Worm (Caenorhabditis elegans): ENCODE data around the gene pccb-1.

The pccb-1 gene

ce11 chrX:3117204-3117603 lies 27.9 kb downstream of the pccb-1 start:
- TF ChIP-seq crh-2 (tag; optimal IDR thresholded peaks at IDR 0.05) (peak; percentile 62), mdl-1 (tag; optimal IDR thresholded peaks at IDR 0.05) (no peak), alr-1 (tag; optimal IDR thresholded peaks at IDR 0.05) (no peak), blmp-1 (tag; optimal IDR thresholded peaks at IDR 0.05; ENCODE audit: insufficient read depth) (peak; percentile 58), unc-55 (GFP tag; optimal IDR thresholded peaks at IDR 0.05) (no peak), C34F6.9 (tag; optimal IDR thresholded peaks at IDR 0.05) (no peak), egl-27 (tag; optimal IDR thresholded peaks at IDR 0.05) (no peak), gmeb-1 (tag; optimal IDR thresholded peaks at IDR 0.05) (peak; percentile 33), nhr-23 (tag; optimal IDR thresholded peaks at IDR 0.05) (no peak), nhr-21 (tag; optimal IDR thresholded peaks at IDR 0.05) (peak; percentile 49), sma-9 (GFP tag; optimal IDR thresholded peaks at IDR 0.05) (peak; percentile 27), sma-9 (tag; optimal IDR thresholded peaks at IDR 0.05) (no peak), nhr-237 (tag; optimal IDR thresholded peaks at IDR 0.05) (no peak), sma-3 (GFP tag; optimal IDR thresholded peaks at IDR 0.05) (peak; percentile 65), fos-1 (tag; optimal IDR thresholded peaks at IDR 0.05) (peak; percentile 30), lsy-2 (tag; optimal IDR thresholded peaks at IDR 0.05) (peak in 1 of 2 experiments; percentile 35), skn-1 (tag; optimal IDR thresholded peaks at IDR 0.05) (peak; percentile 53)

ce11 chrX:3118596-3119287 lies 29.4 kb downstream of the pccb-1 start:
- TF ChIP-seq ceh-16 (tag; optimal IDR thresholded peaks at IDR 0.05) (no peak), sma-3 (GFP tag; optimal IDR thresholded peaks at IDR 0.05) (no peak), blmp-1 (tag; optimal IDR thresholded peaks at IDR 0.05; ENCODE audit: insufficient read depth) (no peak), nhr-10 (tag; optimal IDR thresholded peaks at IDR 0.05) (no peak)

ce11 chrX:3119606-3120005 lies 30.3 kb downstream of the pccb-1 start:
- TF ChIP-seq nhr-10 (tag; optimal IDR thresholded peaks at IDR 0.05): no peak

- TF ChIP-seq lin-13 (GFP tag; optimal IDR thresholded peaks at IDR 0.05) (peak; percentile 10), ama-1 (optimal IDR thresholded peaks at IDR 0.05) (no peak), lsy-2 (tag; optimal IDR thresholded peaks at IDR 0.05) (peak in 1 of 2 experiments; percentile 41), lin-11 (tag; optimal IDR thresholded peaks at IDR 0.05) (no peak), Y55F3AM.14 (GFP tag; optimal IDR thresholded peaks at IDR 0.05) (peak; percentile 42), C34F6.9 (tag; optimal IDR thresholded peaks at IDR 0.05) (peak; percentile 62), unc-55 (GFP tag; optimal IDR thresholded peaks at IDR 0.05) (peak; percentile 20), F13H6.1 (tag; optimal IDR thresholded peaks at IDR 0.05) (peak; percentile 23), skn-1 (tag; optimal IDR thresholded peaks at IDR 0.05) (no peak), mab-5 (tag; optimal IDR thresholded peaks at IDR 0.05) (peak; percentile 0), nhr-129 (tag; optimal IDR thresholded peaks at IDR 0.05) (peak; percentile 2), R02D3.7 (tag; optimal IDR thresholded peaks at IDR 0.05) (no peak)
Observed at ce11 chrX:3126233-3126632, 36.9 kb downstream of the pccb-1 start.

- TF ChIP-seq sem-4 (tag; optimal IDR thresholded peaks at IDR 0.05): no peak
- TF ChIP-seq fos-1 (tag; optimal IDR thresholded peaks at IDR 0.05): no peak
- no peak for TF ChIP-seq crh-2 (tag; optimal IDR thresholded peaks at IDR 0.05)
- no peak for TF ChIP-seq lin-39 (tag; optimal IDR thresholded peaks at IDR 0.05)
- no peak for TF ChIP-seq nhr-129 (tag; optimal IDR thresholded peaks at IDR 0.05)
- no peak for TF ChIP-seq nhr-21 (tag; optimal IDR thresholded peaks at IDR 0.05)
- TF ChIP-seq mdl-1 (tag; optimal IDR thresholded peaks at IDR 0.05): no peak
- no peak for TF ChIP-seq ceh-82 (tag; optimal IDR thresholded peaks at IDR 0.05)
- TF ChIP-seq skn-1 (tag; optimal IDR thresholded peaks at IDR 0.05): no peak
- no peak for TF ChIP-seq nhr-77 (tag; optimal IDR thresholded peaks at IDR 0.05)
- TF ChIP-seq ama-1 (optimal IDR thresholded peaks at IDR 0.05): no peak
- no peak for TF ChIP-seq ztf-1 (GFP tag; conservative IDR thresholded peaks at IDR 0.05)
- no peak for TF ChIP-seq nhr-23 (tag; optimal IDR thresholded peaks at IDR 0.05)
- no peak for TF ChIP-seq mab-5 (tag; optimal IDR thresholded peaks at IDR 0.05)
- no peak for TF ChIP-seq egl-27 (tag; optimal IDR thresholded peaks at IDR 0.05)
- TF ChIP-seq nhr-11 (tag; optimal IDR thresholded peaks at IDR 0.05): no peak
Observed at ce11 chrX:3126979-3127378, 37.6 kb downstream of the pccb-1 start, which contains the start of gene spc-1. TSS of gene spc-1 (minus strand) at chrX:3127079.

All from whole organism, L2 larva.